Fruit fly (Drosophila melanogaster) whole organism, embryonic: ENCODE measurements around the gene CG12017.
A peak's percentile ranks its signal among the peaks of the same experiment; 100 is the strongest.

ENCODE experiments used
- Adf1 ChIP-seq: fragments of 200-800 bp; sonication (Bioruptor generic); IDR thresholded peaks from 2 replicates; pipeline ENCODE4 v1.3.6; 2022; ENCODE audit warnings: missing biosample characterization, missing genetic modification characterization
- Antp ChIP-seq: fragments of 200-800 bp; sonication (Bioruptor generic); optimal IDR thresholded peaks from 3 replicates; lab custom pipeline; 2016; ENCODE audit warnings: missing biosample characterization, missing genetic modification characterization
- B-H2 ChIP-seq: fragments of 200-800 bp; sonication (Bioruptor generic); optimal IDR thresholded peaks from 2 replicates; lab custom pipeline; 2018; ENCODE audit warnings: missing biosample characterization, mild to moderate bottlenecking, missing genetic modification characterization
- CG10565 ChIP-seq: fragments of 200-800 bp; sonication (Bioruptor generic); optimal IDR thresholded peaks from 3 replicates; lab custom pipeline; 2016; ENCODE audit warnings: missing biosample characterization, mild to moderate bottlenecking, missing genetic modification characterization
- CG11696 ChIP-seq: fragments of 200-800 bp; sonication (Bioruptor generic); IDR thresholded peaks from 2 replicates; pipeline ENCODE4 v1.3.6; 2022; ENCODE audit warnings: missing biosample characterization, missing genetic modification characterization
- CG12236 ChIP-seq: fragments of 200-800 bp; sonication (Bioruptor generic); optimal IDR thresholded peaks from 2 replicates; lab custom pipeline; 2016; ENCODE audit warnings: missing biosample characterization, missing genetic modification characterization
- CG12391 ChIP-seq: fragments of 200-800 bp; sonication (Bioruptor generic); optimal IDR thresholded peaks from 3 replicates; lab custom pipeline; 2018; ENCODE audit warnings: missing biosample characterization, mild to moderate bottlenecking, missing genetic modification characterization, moderate library complexity
- CG1529 ChIP-seq: fragments of 200-800 bp; sonication (Bioruptor generic); optimal IDR thresholded peaks from 3 replicates; lab custom pipeline; 2018; ENCODE audit warnings: missing biosample characterization, missing genetic modification characterization
- CG16815 ChIP-seq: fragments of 200-800 bp; sonication (Bioruptor generic); optimal IDR thresholded peaks from 3 replicates; lab custom pipeline; 2017; ENCODE audit warnings: missing biosample characterization, mild to moderate bottlenecking, missing genetic modification characterization
- CG17829 ChIP-seq: fragments of 200-800 bp; optimal IDR thresholded peaks from 2 replicates; lab custom pipeline; 2019; ENCODE audit warnings: missing biosample characterization, mild to moderate bottlenecking, missing genetic modification characterization, moderate library complexity
- CG18619 ChIP-seq: fragments of 200-800 bp; sonication (Bioruptor generic); optimal IDR thresholded peaks from 3 replicates; lab custom pipeline; 2017; ENCODE audit warnings: missing biosample characterization, mild to moderate bottlenecking, missing genetic modification characterization
- CG2889 ChIP-seq: fragments of 200-800 bp; sonication (Bioruptor generic); IDR thresholded peaks from 3 replicates; pipeline ENCODE4 v1.3.6; 2022; ENCODE audit warnings: missing biosample characterization, missing genetic modification characterization
- CG32532 ChIP-seq: fragments of 200-800 bp; sonication (Bioruptor generic); IDR thresholded peaks from 2 replicates; pipeline ENCODE4 v1.3.6; 2022; ENCODE audit warnings: missing biosample characterization, missing genetic modification characterization
- CG6683 ChIP-seq: fragments of 200-800 bp; sonication (Bioruptor generic); optimal IDR thresholded peaks from 2 replicates; lab custom pipeline; 2017; ENCODE audit warnings: missing biosample characterization, mild to moderate bottlenecking, missing genetic modification characterization, missing genetic modification reagents
- CG6791 ChIP-seq: fragments of 200-800 bp; sonication (Bioruptor generic); IDR thresholded peaks from 3 replicates; pipeline ENCODE4 v1.3.6; 2022; ENCODE audit warnings: missing biosample characterization, missing genetic modification characterization; ENCODE audit not compliant: partially characterized antibody
- Camta ChIP-seq: fragments of 200-800 bp; sonication (Bioruptor generic); optimal IDR thresholded peaks from 2 replicates; lab custom pipeline; 2016; ENCODE audit warnings: missing biosample characterization, missing genetic modification characterization
- CkIIα-i1 ChIP-seq: fragments of 200-800 bp; sonication (Bioruptor generic); IDR thresholded peaks from 2 replicates; pipeline ENCODE4 v1.3.6; 2022; ENCODE audit warnings: missing biosample characterization, missing genetic modification characterization
- D ChIP-seq, 2 experiments: fragments of 200-800 bp in 1 of 2; fragments of >200 bp in 1 of 2; sonication (Bioruptor generic) in 1 of 2; optimal IDR thresholded peaks; 2 replicates in 1 of 2; 3 replicates in 1 of 2; lab custom pipeline; 2017; ENCODE audit warnings: mild to moderate bottlenecking in 1 of 2, missing biosample characterization in 1 of 2, missing genetic modification characterization in 1 of 2, missing genetic modification reagents in 1 of 2
- Deaf1 ChIP-seq: fragments of 200-800 bp; optimal IDR thresholded peaks from 3 replicates; lab custom pipeline; 2019; ENCODE audit warnings: missing biosample characterization, mild to moderate bottlenecking, missing genetic modification characterization, moderate library complexity
- Dfd ChIP-seq, 2 experiments: fragments of >200 bp; optimal IDR thresholded peaks; 2 replicates each; lab custom pipeline; 2017; ENCODE audit warnings: missing biosample characterization in 2 of 2, missing genetic modification characterization in 2 of 2
- Dp ChIP-seq: fragments of 200-800 bp; sonication (Bioruptor generic); optimal IDR thresholded peaks from 2 replicates; lab custom pipeline; 2018; ENCODE audit warnings: missing biosample characterization, mild to moderate bottlenecking, missing genetic modification characterization, moderate library complexity
- Dref ChIP-seq: fragments of 200-800 bp; sonication (Bioruptor generic); IDR thresholded peaks from 2 replicates; pipeline ENCODE4 v1.3.6; 2022; ENCODE audit warnings: missing biosample characterization, missing genetic modification characterization
- HLH3B ChIP-seq: fragments of 200-800 bp; sonication (Bioruptor generic); IDR thresholded peaks from 2 replicates; pipeline ENCODE4 v1.3.6; 2022; ENCODE audit warnings: missing biosample characterization, missing genetic modification characterization
- Mes4 ChIP-seq: fragments of 200-800 bp; sonication (Bioruptor generic); optimal IDR thresholded peaks from 2 replicates; lab custom pipeline; 2016; ENCODE audit warnings: missing biosample characterization, missing genetic modification characterization
- Sox100B ChIP-seq: fragments of 200-800 bp; sonication (Bioruptor generic); optimal IDR thresholded peaks from 3 replicates; lab custom pipeline; 2018; ENCODE audit warnings: missing biosample characterization, mild to moderate bottlenecking, missing genetic modification characterization
- ase ChIP-seq: fragments of 200-800 bp; sonication (Bioruptor generic); IDR thresholded peaks from 3 replicates; pipeline ENCODE4 v1.3.6; 2022; ENCODE audit warnings: missing biosample characterization, missing genetic modification characterization
- bbx ChIP-seq: fragments of 200-800 bp; sonication (Bioruptor generic); IDR thresholded peaks from 2 replicates; pipeline ENCODE4 v1.3.6; 2022; ENCODE audit warnings: missing biosample characterization, missing genetic modification characterization; ENCODE audit not compliant: partially characterized antibody
- bigmax ChIP-seq: fragments of 200-800 bp; sonication (Bioruptor generic); optimal IDR thresholded peaks from 2 replicates; lab custom pipeline; 2018; ENCODE audit warnings: missing biosample characterization, mild to moderate bottlenecking, missing genetic modification characterization
- br ChIP-seq: fragments of >200 bp; optimal IDR thresholded peaks from 2 replicates; lab custom pipeline; 2017
- cad ChIP-seq: fragments of >200 bp; optimal IDR thresholded peaks from 2 replicates; lab custom pipeline; 2017; ENCODE audit warnings: missing biosample characterization, missing genetic modification characterization
- danr ChIP-seq: fragments of 200-800 bp; sonication (Bioruptor generic); IDR thresholded peaks from 2 replicates; pipeline ENCODE4 v1.3.6; 2022; ENCODE audit warnings: missing biosample characterization, missing genetic modification characterization
- en ChIP-seq: fragments of 200-800 bp; sonication (Bioruptor generic); optimal IDR thresholded peaks from 2 replicates; lab custom pipeline; 2016; ENCODE audit warnings: missing biosample characterization, missing genetic modification characterization
- fd3F ChIP-seq: fragments of 200-800 bp; sonication (Bioruptor generic); optimal IDR thresholded peaks from 2 replicates; lab custom pipeline; 2018; ENCODE audit warnings: missing biosample characterization, mild to moderate bottlenecking, missing genetic modification characterization, moderate library complexity
- fru ChIP-seq: fragments of >200 bp; optimal IDR thresholded peaks from 2 replicates; lab custom pipeline; 2017
- gro ChIP-seq: fragments of 200-800 bp; sonication (Bioruptor generic); optimal IDR thresholded peaks from 2 replicates; lab custom pipeline; 2016; ENCODE audit warnings: missing biosample characterization, missing genetic modification characterization
- mirr ChIP-seq: fragments of 200-800 bp; sonication (Bioruptor generic); optimal IDR thresholded peaks from 3 replicates; lab custom pipeline; 2018; ENCODE audit warnings: missing biosample characterization, mild to moderate bottlenecking, missing genetic modification characterization
- nau ChIP-seq: fragments of 200-800 bp; sonication (Bioruptor generic); optimal IDR thresholded peaks from 3 replicates; lab custom pipeline; 2017; ENCODE audit warnings: missing biosample characterization, mild to moderate bottlenecking, missing genetic modification characterization, missing genetic modification reagents
- oc ChIP-seq: fragments of 200-800 bp; sonication (Bioruptor generic); optimal IDR thresholded peaks from 2 replicates; lab custom pipeline; 2018; ENCODE audit warnings: missing biosample characterization, mild to moderate bottlenecking, missing genetic modification characterization, moderate library complexity
- odd ChIP-seq: fragments of 200-800 bp; sonication (Bioruptor generic); optimal IDR thresholded peaks from 2 replicates; lab custom pipeline; 2017; ENCODE audit warnings: missing biosample characterization, mild to moderate bottlenecking, missing genetic modification characterization
- org-1 ChIP-seq: fragments of 200-800 bp; sonication (Bioruptor generic); optimal IDR thresholded peaks from 2 replicates; lab custom pipeline; 2017; ENCODE audit warnings: missing biosample characterization, missing genetic modification characterization
- peb ChIP-seq: fragments of 200-800 bp; sonication (Bioruptor generic); IDR thresholded peaks from 2 replicates; pipeline ENCODE4 v1.3.6; 2022; ENCODE audit warnings: missing biosample characterization, missing genetic modification characterization
- psq ChIP-seq: fragments of 200-800 bp; sonication (Bioruptor generic); optimal IDR thresholded peaks from 2 replicates; lab custom pipeline; 2017; ENCODE audit warnings: missing biosample characterization, missing genetic modification characterization
- ro ChIP-seq: fragments of 200-800 bp; sonication (Bioruptor generic); IDR thresholded peaks from 2 replicates; pipeline ENCODE4 v1.3.6; 2022; ENCODE audit warnings: missing biosample characterization, missing genetic modification characterization
- row ChIP-seq: fragments of 200-800 bp; sonication (Bioruptor generic); IDR thresholded peaks from 3 replicates; pipeline ENCODE4 v1.3.6; 2022; ENCODE audit warnings: missing biosample characterization, missing genetic modification characterization
- sens ChIP-seq: fragments of 200-800 bp; sonication (Bioruptor generic); peaks from one replicate; lab custom pipeline; 2016; ENCODE audit warnings: missing biosample characterization, missing genetic modification characterization
- sob ChIP-seq: fragments of 200-800 bp; sonication (Bioruptor generic); IDR thresholded peaks from 2 replicates; pipeline ENCODE4 v1.3.6; 2022; ENCODE audit warnings: missing biosample characterization, missing genetic modification characterization
- tap ChIP-seq: fragments of 200-800 bp; optimal IDR thresholded peaks from 3 replicates; lab custom pipeline; 2019; ENCODE audit warnings: missing biosample characterization, mild to moderate bottlenecking, missing genetic modification characterization, moderate library complexity
- tin ChIP-seq: fragments of 200-800 bp; sonication (Bioruptor generic); optimal IDR thresholded peaks from 3 replicates; lab custom pipeline; 2016; ENCODE audit warnings: missing biosample characterization, missing genetic modification characterization
- tio ChIP-seq: fragments of 200-800 bp; sonication (Bioruptor generic); optimal IDR thresholded peaks from 2 replicates; lab custom pipeline; 2017; ENCODE audit warnings: missing biosample characterization, missing genetic modification characterization, inconsistent platforms
- tll ChIP-seq, 2 experiments: fragments of 200-800 bp in 1 of 2; fragments of >200 bp in 1 of 2; sonication (Bioruptor generic) in 1 of 2; optimal IDR thresholded peaks; 2 replicates each; lab custom pipeline; 2017 to 2019; ENCODE audit warnings: missing biosample characterization in 2 of 2, missing genetic modification characterization in 2 of 2, mild to moderate bottlenecking in 1 of 2, moderate library complexity in 1 of 2
- unc-4 ChIP-seq: fragments of 200-800 bp; sonication (Bioruptor generic); IDR thresholded peaks from 2 replicates; pipeline ENCODE4 v1.3.6; 2022; ENCODE audit warnings: missing biosample characterization, missing genetic modification characterization; ENCODE audit not compliant: partially characterized antibody
- wek ChIP-seq: fragments of 200-800 bp; sonication (Bioruptor generic); optimal IDR thresholded peaks from 3 replicates; lab custom pipeline; 2018; ENCODE audit warnings: missing biosample characterization, mild to moderate bottlenecking, missing genetic modification characterization, moderate library complexity
- zf30C ChIP-seq: fragments of 200-800 bp; sonication (Bioruptor generic); optimal IDR thresholded peaks from 3 replicates; lab custom pipeline; 2018; ENCODE audit warnings: missing biosample characterization, mild to moderate bottlenecking, missing genetic modification characterization

CG12017 gene

DNA sequence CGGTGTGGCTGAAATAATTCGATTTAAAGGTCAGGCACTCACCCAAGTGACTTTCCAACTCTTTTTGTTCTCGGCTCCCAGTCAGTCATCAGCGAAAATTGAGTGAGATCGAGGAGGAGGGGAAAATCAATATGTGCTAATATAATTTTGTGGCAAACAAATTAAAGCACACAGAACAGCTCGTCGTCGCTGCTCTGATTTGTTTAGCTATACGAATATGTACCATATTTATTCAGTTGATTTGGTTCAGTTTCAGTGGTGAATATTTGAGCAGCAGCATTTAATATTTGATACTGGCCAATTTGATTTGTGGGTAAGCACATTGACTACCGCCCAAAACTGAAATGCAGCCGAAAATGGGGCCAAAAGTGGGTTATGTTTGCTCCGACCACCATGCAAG lies 25.4 kb downstream of the CG12017 start (continued):
- TF ChIP-seq tio (GFP tag; lab: Kevin White, UChicago) (no peak), CG17829 (no peak), mirr (GFP tag; lab: Kevin White, UChicago) (no peak), en (GFP tag; lab: Kevin White, UChicago) (no peak), Deaf1 (tag; lab: Kevin White, UChicago) (no peak), CG6791 (GFP tag; lab: Robert Waterston, UW) (no peak), odd (GFP tag; lab: Kevin White, UChicago) (peak; percentile 30), peb (GFP tag; lab: Robert Waterston, UW) (no peak), cad (no peak), D (optimal IDR thresholded peaks at IDR 0.05; lab: Kevin White, UChicago) (no peak), D (GFP tag; optimal IDR thresholded peaks at IDR 0.05; lab: Kevin White, UChicago) (peak; percentile 15), CG18619 (GFP tag; lab: Kevin White, UChicago) (peak; percentile 28), fru (no peak), sens (GFP tag; lab: Kevin White, UChicago) (peak; percentile 92), Dp (GFP tag; lab: Kevin White, UChicago) (no peak), CG2889 (GFP tag; lab: Robert Waterston, UW) (no peak), CG6683 (GFP tag; lab: Kevin White, UChicago) (no peak), fd3F (GFP tag; lab: Kevin White, UChicago) (peak; percentile 42), Sox100B (GFP tag; lab: Kevin White, UChicago) (peak; percentile 9), CG12391 (tag; lab: Kevin White, UChicago) (peak; percentile 6), Dref (GFP tag; lab: Robert Waterston, UW) (no peak), unc-4 (GFP tag; lab: Robert Waterston, UW) (no peak), psq (GFP tag; lab: Kevin White, UChicago) (no peak), tll (GFP tag; optimal IDR thresholded peaks at IDR 0.05; lab: Kevin White, UChicago) (no peak), CG32532 (no peak), B-H2 (no peak), tin (GFP tag; lab: Kevin White, UChicago) (no peak), Mes4 (GFP tag; lab: Kevin White, UChicago) (peak; percentile 52), Adf1 (GFP tag; lab: Robert Waterston, UW) (no peak), bigmax (GFP tag; lab: Kevin White, UChicago) (no peak), CG12236 (GFP tag; lab: Kevin White, UChicago) (no peak), Antp (GFP tag; lab: Kevin White, UChicago) (no peak), ase (GFP tag; lab: Robert Waterston, UW) (no peak), Dfd (GFP tag; optimal IDR thresholded peaks at IDR 0.05; lab: Kevin White, UChicago) (no peak), wek (GFP tag; lab: Kevin White, UChicago) (no peak), zf30C (no peak), gro (GFP tag; lab: Kevin White, UChicago) (no peak), bbx (GFP tag; lab: Robert Waterston, UW) (no peak), Camta (GFP tag; lab: Kevin White, UChicago) (peak; percentile 26), CkIIα-i1 (GFP tag; lab: Robert Waterston, UW) (no peak), ro (no peak), CG11696 (GFP tag; lab: Robert Waterston, UW) (no peak), tap (tag; lab: Kevin White, UChicago) (no peak), row (GFP tag; lab: Robert Waterston, UW) (no peak), org-1 (GFP tag; lab: Kevin White, UChicago) (peak; percentile 61), br (lab: Kevin White, UChicago) (no peak), danr (no peak), nau (GFP tag; lab: Kevin White, UChicago) (peak; percentile 63), CG16815 (no peak), CG10565 (GFP tag; lab: Kevin White, UChicago) (no peak), sob (GFP tag; lab: Robert Waterston, UW) (peak; percentile 22; the same call in 1 of the 2 replicates), oc (tag; lab: Kevin White, UChicago) (peak; percentile 58), HLH3B (GFP tag; lab: Robert Waterston, UW) (no peak), CG1529 (GFP tag; lab: Kevin White, UChicago) (peak; percentile 31)
